Worm (Caenorhabditis elegans): ENCODE results near the gene unc-79.
A peak's percentile ranks its signal among the peaks of the same experiment; 100 is the strongest.

unc-79 gene

DNA sequence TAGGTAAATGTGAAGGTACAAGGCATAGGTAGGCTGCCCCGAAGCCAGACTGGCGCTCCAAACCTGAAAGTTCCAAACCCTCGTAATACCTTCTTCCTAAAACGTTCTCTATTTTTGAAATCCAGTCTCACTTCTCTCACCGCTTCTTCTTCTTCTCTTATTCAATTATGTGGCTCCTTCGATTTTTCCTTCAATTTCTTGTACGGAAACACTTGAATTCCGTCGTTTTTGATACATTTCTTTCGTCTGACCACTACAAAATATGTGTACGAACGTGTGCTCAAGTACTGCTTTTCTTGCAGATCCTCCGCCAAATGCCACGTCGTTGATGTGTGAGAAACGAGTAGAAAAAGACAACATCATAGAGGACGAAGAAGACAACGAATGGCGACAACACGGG, at the start of gene unc-79:
TSS of gene unc-79 (plus strand) at position 301 of the 400 bp plus-strand sequence.
- no peak for TF ChIP-seq lin-39 (tag; optimal IDR thresholded peaks at IDR 0.05)
- no peak for TF ChIP-seq skn-1 (tag; optimal IDR thresholded peaks at IDR 0.05)
- TF ChIP-seq lin-11 (tag; optimal IDR thresholded peaks at IDR 0.05): no peak

DNA sequence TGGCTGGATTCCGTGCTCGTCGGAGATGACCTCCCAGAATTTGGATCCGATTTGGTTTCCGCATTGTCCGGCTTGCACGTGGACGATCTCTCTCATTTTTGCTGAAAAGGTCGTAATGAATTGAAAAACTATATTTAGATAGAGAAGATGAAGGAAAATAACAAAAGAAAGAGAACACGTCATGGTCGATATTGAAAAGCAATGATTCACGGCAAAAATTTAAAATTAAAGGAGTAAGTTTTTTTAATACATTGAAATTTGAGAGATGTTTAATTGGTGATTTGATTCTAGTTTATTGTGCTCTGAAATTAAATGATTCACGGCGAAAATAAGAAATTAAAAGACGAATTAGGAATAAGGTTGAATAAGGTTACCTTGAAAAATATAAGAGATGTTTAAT, 48.9 kb upstream of the unc-79 start, which contains the start of gene tbb-2:
TSS of gene tbb-2 (minus strand) at position 101 of the 400 bp plus-strand sequence.
- TF ChIP-seq nhr-11 (tag; optimal IDR thresholded peaks at IDR 0.05): no peak
- TF ChIP-seq mdl-1 (tag; optimal IDR thresholded peaks at IDR 0.05): no peak
- TF ChIP-seq blmp-1 (tag; optimal IDR thresholded peaks at IDR 0.05; ENCODE audit: insufficient read depth): no peak
- TF ChIP-seq peb-1 (tag; optimal IDR thresholded peaks at IDR 0.05): no peak
- no peak for TF ChIP-seq sma-9 (GFP tag; optimal IDR thresholded peaks at IDR 0.05)
- TF ChIP-seq sma-9 (tag; optimal IDR thresholded peaks at IDR 0.05): no peak
- no peak for TF ChIP-seq nhr-6 (tag; optimal IDR thresholded peaks at IDR 0.05)
- TF ChIP-seq Y55F3AM.14 (GFP tag; optimal IDR thresholded peaks at IDR 0.05): no peak
- TF ChIP-seq nhr-21 (tag; optimal IDR thresholded peaks at IDR 0.05): no peak
- TF ChIP-seq ztf-1 (GFP tag; conservative IDR thresholded peaks at IDR 0.05): no peak
- no peak for TF ChIP-seq ceh-16 (tag; optimal IDR thresholded peaks at IDR 0.05)
- no peak for TF ChIP-seq skn-1 (tag; optimal IDR thresholded peaks at IDR 0.05)
- no peak for TF ChIP-seq lin-39 (tag; optimal IDR thresholded peaks at IDR 0.05)
- TF ChIP-seq alr-1 (tag; optimal IDR thresholded peaks at IDR 0.05): no peak
- no peak for TF ChIP-seq nhr-23 (tag; optimal IDR thresholded peaks at IDR 0.05)

DNA sequence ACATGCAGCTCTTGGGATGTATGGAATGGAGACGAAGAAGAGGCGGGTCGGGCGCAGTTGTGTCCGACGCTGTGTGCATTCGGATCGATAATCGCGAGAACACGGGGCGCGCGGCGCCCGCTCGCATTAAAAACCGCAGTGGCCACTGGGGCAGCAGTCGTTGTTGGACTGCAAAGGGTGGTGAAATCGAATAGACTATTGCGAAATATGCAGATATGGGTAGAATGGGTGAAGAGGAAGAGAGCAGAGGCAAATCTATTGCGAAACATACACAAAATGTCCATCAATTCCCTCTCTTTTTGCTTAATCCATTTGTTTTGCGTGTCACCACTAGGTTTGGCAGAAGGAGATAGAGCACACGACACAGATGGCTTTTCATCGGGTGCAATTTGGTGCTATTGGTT, 48.3 kb upstream of the unc-79 start:
- TF ChIP-seq C34F6.9 (tag; optimal IDR thresholded peaks at IDR 0.05) (peak; percentile 87), fos-1 (tag; optimal IDR thresholded peaks at IDR 0.05) (peak; percentile 38), snpc-4 (tag; optimal IDR thresholded peaks at IDR 0.05) (peak; percentile 69), lin-11 (tag; optimal IDR thresholded peaks at IDR 0.05) (peak; percentile 51), Y55F3AM.14 (GFP tag; optimal IDR thresholded peaks at IDR 0.05) (no peak), elt-1 (tag; optimal IDR thresholded peaks at IDR 0.05) (no peak), unc-62 (GFP tag; optimal IDR thresholded peaks at IDR 0.05) (no peak), lin-13 (GFP tag; optimal IDR thresholded peaks at IDR 0.05) (peak; percentile 2), nhr-6 (tag; optimal IDR thresholded peaks at IDR 0.05) (peak; percentile 63), blmp-1 (tag; optimal IDR thresholded peaks at IDR 0.05; ENCODE audit: insufficient read depth) (no peak), sma-9 (GFP tag; optimal IDR thresholded peaks at IDR 0.05) (peak; percentile 72), sma-9 (tag; optimal IDR thresholded peaks at IDR 0.05) (no peak), egl-27 (tag; optimal IDR thresholded peaks at IDR 0.05) (no peak), mbf-1 (tag; optimal IDR thresholded peaks at IDR 0.05) (no peak), mdl-1 (tag; optimal IDR thresholded peaks at IDR 0.05) (peak in 1 of 2 experiments; percentile 15), lin-39 (tag; optimal IDR thresholded peaks at IDR 0.05) (peak; percentile 56), nhr-21 (tag; optimal IDR thresholded peaks at IDR 0.05) (no peak), gmeb-1 (tag; optimal IDR thresholded peaks at IDR 0.05) (no peak), sem-4 (tag; optimal IDR thresholded peaks at IDR 0.05) (peak; percentile 71), R02D3.7 (tag; optimal IDR thresholded peaks at IDR 0.05) (no peak), F13H6.1 (tag; optimal IDR thresholded peaks at IDR 0.05) (peak; percentile 60), nhr-10 (tag; optimal IDR thresholded peaks at IDR 0.05) (no peak), nhr-129 (tag; optimal IDR thresholded peaks at IDR 0.05) (peak; percentile 85), lsy-2 (tag; optimal IDR thresholded peaks at IDR 0.05) (peak; percentile 62 to 75), nhr-25 (tag; optimal IDR thresholded peaks at IDR 0.05) (no peak), dmd-4 (tag; optimal IDR thresholded peaks at IDR 0.05) (no peak), ama-1 (optimal IDR thresholded peaks at IDR 0.05) (no peak), peb-1 (tag; optimal IDR thresholded peaks at IDR 0.05) (no peak), nhr-237 (tag; optimal IDR thresholded peaks at IDR 0.05) (peak; percentile 46), ztf-1 (GFP tag; conservative IDR thresholded peaks at IDR 0.05) (no peak), nhr-23 (tag; optimal IDR thresholded peaks at IDR 0.05) (no peak), zag-1 (tag; optimal IDR thresholded peaks at IDR 0.05) (peak; percentile 74), unc-55 (GFP tag; optimal IDR thresholded peaks at IDR 0.05) (peak; percentile 88), nhr-11 (tag; optimal IDR thresholded peaks at IDR 0.05) (no peak), elt-3 (tag; optimal IDR thresholded peaks at IDR 0.05) (no peak), ztf-4 (tag; optimal IDR thresholded peaks at IDR 0.05) (no peak), crh-2 (tag; optimal IDR thresholded peaks at IDR 0.05) (peak; percentile 4), mab-5 (tag; optimal IDR thresholded peaks at IDR 0.05) (peak; percentile 15), aly-2 (tag; optimal IDR thresholded peaks at IDR 0.05) (no peak), alr-1 (tag; optimal IDR thresholded peaks at IDR 0.05) (no peak), ceh-82 (tag; optimal IDR thresholded peaks at IDR 0.05) (peak; percentile 6), nhr-77 (tag; optimal IDR thresholded peaks at IDR 0.05) (no peak), unc-39 (tag; optimal IDR thresholded peaks at IDR 0.05) (no peak), sma-3 (GFP tag; optimal IDR thresholded peaks at IDR 0.05) (no peak), ceh-16 (tag; optimal IDR thresholded peaks at IDR 0.05) (no peak), ztf-11 (tag; optimal IDR thresholded peaks at IDR 0.05) (peak; percentile 14), skn-1 (tag; optimal IDR thresholded peaks at IDR 0.05) (no peak), ZK546.5 (tag; optimal IDR thresholded peaks at IDR 0.05) (no peak), nhr-12 (tag; optimal IDR thresholded peaks at IDR 0.05) (no peak)
